Worm (Caenorhabditis elegans) whole organism, L1 larva: Measurements from ENCODE around the gene F49C5.7.
A peak's percentile ranks its signal among the peaks of the same experiment; 100 is the strongest.

Source experiments
- Y116A8C.19 ChIP-seq: sonication (generic microtip); optimal IDR thresholded peaks from 2 replicates; lab custom pipeline; 2016; ENCODE audit warnings: missing compliant biosample characterization, missing genetic modification characterization, borderline replicate concordance
- aha-1 ChIP-seq: fragments of 150-350 bp; optimal IDR thresholded peaks from 2 replicates; lab custom pipeline; 2014; ENCODE audit warnings: missing biosample characterization, missing genetic modification characterization
- aly-2 ChIP-seq: fragments of 150-350 bp; optimal IDR thresholded peaks from 2 replicates; lab custom pipeline; 2014; ENCODE audit warnings: missing biosample characterization, missing genetic modification characterization
- ama-1 ChIP-seq: fragments of 150-350 bp; optimal IDR thresholded peaks from 2 replicates; lab custom pipeline; 2014
- blmp-1 ChIP-seq: fragments of 150-350 bp; optimal IDR thresholded peaks from 2 replicates; lab custom pipeline; 2014; ENCODE audit warnings: missing biosample characterization, missing genetic modification characterization
- ceh-63 ChIP-seq: fragments of 200-800 bp; sonication (Bioruptor generic); optimal IDR thresholded peaks from 2 replicates; lab custom pipeline; 2018; ENCODE audit warnings: mild to moderate bottlenecking, missing genetic modification characterization, missing compliant biosample characterization
- ceh-82 ChIP-seq, 3 experiments: fragments of 150-350 bp in 1 of 3; sonication (generic microtip) in 2 of 3; optimal IDR thresholded peaks; 2 replicates each; lab custom pipeline; 2014 to 2017; ENCODE audit warnings: missing biosample characterization in 3 of 3, missing genetic modification characterization in 3 of 3
- ceh-88 ChIP-seq: fragments of 200-800 bp; sonication (Bioruptor generic); IDR thresholded peaks from 2 replicates; pipeline ENCODE4 v1.3.6; 2022; ENCODE audit warnings: missing genetic modification characterization, missing compliant biosample characterization
- ces-1 ChIP-seq: fragments of 150-350 bp; optimal IDR thresholded peaks from 2 replicates; lab custom pipeline; 2014; ENCODE audit warnings: missing biosample characterization, missing genetic modification reagents, missing genetic modification characterization
- dsc-1 ChIP-seq: sonication (generic microtip); optimal IDR thresholded peaks from 2 replicates; lab custom pipeline; 2016; ENCODE audit warnings: mild to moderate bottlenecking, missing genetic modification characterization, missing compliant biosample characterization
- egl-13 ChIP-seq: sonication (generic microtip); optimal IDR thresholded peaks from 2 replicates; lab custom pipeline; 2016; ENCODE audit warnings: missing genotype, missing genetic modification reagents, missing genetic modification characterization, missing compliant biosample characterization
- elt-2 ChIP-seq: sonication (generic microtip); optimal IDR thresholded peaks from 2 replicates; lab custom pipeline; 2016; ENCODE audit warnings: missing genetic modification characterization, mild to moderate bottlenecking, inconsistent platforms, missing compliant biosample characterization, missing genetic modification reagents
- fkh-4 ChIP-seq: sonication (generic microtip); optimal IDR thresholded peaks from 2 replicates; lab custom pipeline; 2016; ENCODE audit warnings: missing compliant biosample characterization, missing genetic modification characterization, borderline replicate concordance
- grh-1 ChIP-seq: fragments of 200-800 bp; sonication (Bioruptor generic); IDR thresholded peaks from 2 replicates; pipeline ENCODE4 v1.3.6; 2022; ENCODE audit warnings: missing genetic modification reagents, missing genetic modification characterization, missing compliant biosample characterization
- hlh-17 ChIP-seq: fragments of 200-800 bp; sonication (Bioruptor generic); optimal IDR thresholded peaks from 2 replicates; lab custom pipeline; 2018; ENCODE audit warnings: missing genetic modification characterization, mild to moderate bottlenecking, missing compliant biosample characterization, moderate library complexity, borderline replicate concordance
- hlh-4 ChIP-seq: sonication (generic microtip); optimal IDR thresholded peaks from 2 replicates; lab custom pipeline; 2016; ENCODE audit warnings: mild to moderate bottlenecking, missing genetic modification characterization, missing compliant biosample characterization
- hpl-2 ChIP-seq: fragments of 150-350 bp; optimal IDR thresholded peaks from 2 replicates; lab custom pipeline; 2014; ENCODE audit warnings: missing biosample characterization, missing genetic modification reagents, missing genetic modification characterization
- irx-1 ChIP-seq: sonication (generic microtip); optimal IDR thresholded peaks from 2 replicates; lab custom pipeline; 2016; ENCODE audit warnings: missing genetic modification characterization, missing compliant biosample characterization
- isw-1 ChIP-seq: fragments of 200-800 bp; sonication (Bioruptor generic); IDR thresholded peaks from 2 replicates; pipeline ENCODE4 v1.3.6; 2022; ENCODE audit warnings: missing genetic modification characterization, missing compliant biosample characterization
- jun-1 ChIP-seq: fragments of 150-350 bp; optimal IDR thresholded peaks from 2 replicates; lab custom pipeline; 2014; ENCODE audit warnings: missing biosample characterization, missing genetic modification reagents, missing genetic modification characterization
- lin-13 ChIP-seq: fragments of 150-350 bp; optimal IDR thresholded peaks from 2 replicates; lab custom pipeline; 2014; ENCODE audit warnings: missing biosample characterization, missing genetic modification reagents, missing genetic modification characterization
- lin-15B ChIP-seq: fragments of 150-350 bp; sonication (generic microtip); optimal IDR thresholded peaks from 3 replicates; lab custom pipeline; 2014; ENCODE audit warnings: missing biosample characterization, missing genetic modification characterization
- lin-39 ChIP-seq: fragments of 150-350 bp; optimal IDR thresholded peaks from 2 replicates; lab custom pipeline; 2014; ENCODE audit warnings: missing biosample characterization, missing genetic modification reagents, missing genetic modification characterization
- lir-3 ChIP-seq: sonication (generic microtip); optimal IDR thresholded peaks from 2 replicates; lab custom pipeline; 2016; ENCODE audit warnings: mild to moderate bottlenecking, missing genetic modification characterization, moderate library complexity, missing compliant biosample characterization; ENCODE audit not compliant: poor library complexity
- lsy-2 ChIP-seq, 2 experiments: fragments of 150-350 bp; optimal IDR thresholded peaks; 2 replicates each; lab custom pipeline; 2014; ENCODE audit warnings: missing biosample characterization in 2 of 2, missing genetic modification characterization in 2 of 2
- mab-9 ChIP-seq: fragments of 200-800 bp; sonication (Bioruptor generic); IDR thresholded peaks from 2 replicates; pipeline ENCODE4 v1.3.6; 2022; ENCODE audit warnings: missing genetic modification reagents, missing genetic modification characterization, missing compliant biosample characterization
- mdl-1 ChIP-seq, 2 experiments: fragments of 150-350 bp; optimal IDR thresholded peaks; 2 replicates each; lab custom pipeline; 2014 to 2017; ENCODE audit warnings: missing biosample characterization in 2 of 2, missing genetic modification characterization in 2 of 2, inconsistent platforms in 1 of 2
- nhr-12 ChIP-seq: sonication (generic microtip); optimal IDR thresholded peaks from 2 replicates; lab custom pipeline; 2017; ENCODE audit warnings: missing biosample characterization, missing genetic modification characterization
- nhr-19 ChIP-seq: fragments of 200-800 bp; sonication (Bioruptor generic); conservative IDR thresholded peaks from 2 replicates; pipeline ENCODE4 v1.3.6; 2022; ENCODE audit warnings: missing genetic modification characterization, missing compliant biosample characterization
- nhr-20 ChIP-seq: sonication (generic microtip); optimal IDR thresholded peaks from 2 replicates; lab custom pipeline; 2016; ENCODE audit warnings: mild to moderate bottlenecking, missing genetic modification characterization, missing compliant biosample characterization
- nhr-28 ChIP-seq: fragments of 150-350 bp; optimal IDR thresholded peaks from 2 replicates; lab custom pipeline; 2014; ENCODE audit warnings: missing biosample characterization, missing genetic modification characterization
- nhr-47 ChIP-seq: sonication (generic microtip); optimal IDR thresholded peaks from 2 replicates; lab custom pipeline; 2016; ENCODE audit warnings: mild to moderate bottlenecking, missing genetic modification characterization, moderate library complexity, missing compliant biosample characterization
- nhr-71 ChIP-seq: sonication (generic microtip); optimal IDR thresholded peaks from 2 replicates; lab custom pipeline; 2016; ENCODE audit warnings: mild to moderate bottlenecking, missing genetic modification characterization, moderate library complexity, missing compliant biosample characterization
- nhr-76 ChIP-seq: sonication (generic microtip); optimal IDR thresholded peaks from 2 replicates; lab custom pipeline; 2017; ENCODE audit warnings: missing biosample characterization, missing genetic modification characterization
- nhr-90 ChIP-seq: sonication (generic microtip); optimal IDR thresholded peaks from 2 replicates; lab custom pipeline; 2016; ENCODE audit warnings: mild to moderate bottlenecking, missing genetic modification characterization, missing compliant biosample characterization; ENCODE audit not compliant: poor library complexity
- pag-3 ChIP-seq: sonication (generic microtip); optimal IDR thresholded peaks from 2 replicates; lab custom pipeline; 2017; ENCODE audit warnings: missing genetic modification characterization, mild to moderate bottlenecking, missing compliant biosample characterization, antibody characterized with exemption, borderline replicate concordance; ENCODE audit not compliant: insufficient read depth
- pqm-1 ChIP-seq: sonication (generic microtip); optimal IDR thresholded peaks from 3 replicates; lab custom pipeline; 2017; ENCODE audit warnings: missing biosample characterization, missing genetic modification characterization
- sox-4 ChIP-seq: sonication (generic microtip); optimal IDR thresholded peaks from 2 replicates; lab custom pipeline; 2016; ENCODE audit warnings: missing genetic modification characterization, missing compliant biosample characterization
- sptf-1 ChIP-seq: fragments of 150-350 bp; optimal IDR thresholded peaks from 2 replicates; lab custom pipeline; 2014; ENCODE audit warnings: missing biosample characterization, missing genetic modification characterization
- sup-37 ChIP-seq: fragments of 200-800 bp; sonication (Bioruptor generic); optimal IDR thresholded peaks from 2 replicates; lab custom pipeline; 2018; ENCODE audit warnings: mild to moderate bottlenecking, missing genetic modification characterization, missing compliant biosample characterization
- tbx-2 ChIP-seq: sonication (generic microtip); optimal IDR thresholded peaks from 2 replicates; lab custom pipeline; 2016; ENCODE audit warnings: missing genetic modification characterization, missing compliant biosample characterization
- tlp-1 ChIP-seq: fragments of 150-350 bp; optimal IDR thresholded peaks from 2 replicates; lab custom pipeline; 2014; ENCODE audit warnings: missing biosample characterization, missing genetic modification characterization
- unc-130 ChIP-seq: fragments of 150-350 bp; optimal IDR thresholded peaks from 2 replicates; lab custom pipeline; 2017; ENCODE audit warnings: missing biosample characterization, missing genetic modification characterization, inconsistent platforms
- unc-62 ChIP-seq: fragments of 150-350 bp; optimal IDR thresholded peaks from 2 replicates; lab custom pipeline; 2014; ENCODE audit warnings: missing biosample characterization, missing genetic modification reagents, missing genetic modification characterization
- unc-86 ChIP-seq: sonication (generic microtip); optimal IDR thresholded peaks from 2 replicates; lab custom pipeline; 2016; ENCODE audit warnings: missing genetic modification characterization, missing compliant biosample characterization
- unc-98 ChIP-seq: fragments of 200-800 bp; sonication (Bioruptor generic); IDR thresholded peaks from 2 replicates; pipeline ENCODE4 v1.3.6; 2022; ENCODE audit warnings: missing genetic modification characterization, missing compliant biosample characterization
- vab-15 ChIP-seq: sonication (generic microtip); optimal IDR thresholded peaks from 2 replicates; lab custom pipeline; 2017; ENCODE audit warnings: missing genotype, mild to moderate bottlenecking, missing genetic modification characterization, missing compliant biosample characterization
- xbp-1 ChIP-seq: sonication (generic microtip); optimal IDR thresholded peaks from 2 replicates; lab custom pipeline; 2016; ENCODE audit warnings: missing genetic modification characterization, missing compliant biosample characterization
- zag-1 ChIP-seq: fragments of 150-350 bp; optimal IDR thresholded peaks from 2 replicates; lab custom pipeline; 2014; ENCODE audit warnings: missing biosample characterization, missing genetic modification characterization
- ztf-11 ChIP-seq, 2 experiments: sonication (generic microtip); optimal IDR thresholded peaks; 2 replicates each; lab custom pipeline; 2016 to 2017; ENCODE audit warnings: missing genetic modification characterization in 2 of 2, missing biosample characterization in 1 of 2, missing compliant biosample characterization in 1 of 2
- ztf-4 ChIP-seq: fragments of 150-350 bp; optimal IDR thresholded peaks from 2 replicates; lab custom pipeline; 2014; ENCODE audit warnings: missing biosample characterization, missing genetic modification characterization

Gene F49C5.7

ce11 chrII:12603667-12604621 is 38.0 kb downstream of the F49C5.7 start, which contains the start of the genes ceh-100 and lips-15:
Gene ceh-100, minus strand, starts transcription at chrII:12603680.
Gene lips-15, plus strand, starts transcription at chrII:12604386.
- TF ChIP-seq nhr-28 (tag; lab: Kevin White, UChicago), result no peak
- no peak for TF ChIP-seq isw-1 (GFP tag; lab: Robert Waterston, UW)
- no peak for TF ChIP-seq dsc-1
- no peak for TF ChIP-seq jun-1
- no peak for TF ChIP-seq ztf-4 (tag; lab: Kevin White, UChicago)
- no peak for TF ChIP-seq nhr-20 (tag; lab: Kevin White, UChicago)
- no peak for TF ChIP-seq aha-1
- no peak for TF ChIP-seq nhr-19
- TF ChIP-seq unc-62 (GFP tag; lab: Kevin White, UChicago), result no peak
- TF ChIP-seq ceh-82 (tag; optimal IDR thresholded peaks at IDR 0.05; lab: Kevin White, UChicago), result peak in 1 of 3 experiments; percentile 10
- no peak for TF ChIP-seq vab-15
- TF ChIP-seq nhr-71 (tag; lab: Kevin White, UChicago), result no peak
- TF ChIP-seq fkh-4, result no peak
- no peak for TF ChIP-seq nhr-12 (tag; lab: Kevin White, UChicago)
- TF ChIP-seq zag-1 (tag; lab: Kevin White, UChicago), result no peak
- TF ChIP-seq elt-2 (tag; lab: Kevin White, UChicago), result no peak
- TF ChIP-seq unc-98 (GFP tag; lab: Robert Waterston, UW), result no peak
- TF ChIP-seq tbx-2, result peak; percentile 8
- TF ChIP-seq nhr-47, result no peak
- TF ChIP-seq unc-86 (tag; lab: Kevin White, UChicago), result no peak
- no peak for TF ChIP-seq irx-1 (tag; lab: Kevin White, UChicago)
- TF ChIP-seq hlh-17 (GFP tag; lab: Kevin White, UChicago), result no peak
- no peak for TF ChIP-seq blmp-1 (tag; lab: Kevin White, UChicago)
- TF ChIP-seq Y116A8C.19 (tag; lab: Kevin White, UChicago), result no peak
- TF ChIP-seq ceh-88, result no peak
- TF ChIP-seq lsy-2 (tag; optimal IDR thresholded peaks at IDR 0.05; lab: Kevin White, UChicago), result peak; percentile 22 to 23
- no peak for TF ChIP-seq hlh-4 (tag; lab: Kevin White, UChicago)
- TF ChIP-seq tlp-1 (tag; lab: Kevin White, UChicago), result no peak
- peak; percentile 76 for TF ChIP-seq lin-15B (tag; lab: Kevin White, UChicago)
- no peak for TF ChIP-seq unc-130
- no peak for TF ChIP-seq nhr-90 (tag; lab: Kevin White, UChicago)
- TF ChIP-seq sptf-1 (tag; lab: Kevin White, UChicago), result no peak
- no peak for TF ChIP-seq xbp-1 (tag; lab: Kevin White, UChicago)
- no peak for TF ChIP-seq sox-4 (tag; lab: Kevin White, UChicago)
- TF ChIP-seq lin-13 (GFP tag; lab: Kevin White, UChicago), result peak; percentile 5
- no peak for TF ChIP-seq lir-3
- no peak for TF ChIP-seq mdl-1 (tag; optimal IDR thresholded peaks at IDR 0.05; lab: Kevin White, UChicago)
- no peak for TF ChIP-seq aly-2 (tag; lab: Kevin White, UChicago)
- TF ChIP-seq ztf-11 (tag; optimal IDR thresholded peaks at IDR 0.05; lab: Kevin White, UChicago), result no peak
- no peak for TF ChIP-seq ama-1 (lab: Kevin White, UChicago)
- TF ChIP-seq hpl-2, result no peak
- TF ChIP-seq egl-13 (tag; lab: Kevin White, UChicago), result no peak
- TF ChIP-seq pqm-1 (tag; lab: Kevin White, UChicago), result no peak
- no peak for TF ChIP-seq mab-9 (GFP tag; lab: Robert Waterston, UW)
- no peak for TF ChIP-seq sup-37
- no peak for TF ChIP-seq ces-1
- no peak for TF ChIP-seq nhr-76 (tag; lab: Kevin White, UChicago)
- TF ChIP-seq grh-1, result no peak
- TF ChIP-seq lin-39 (tag; lab: Kevin White, UChicago), result no peak
- TF ChIP-seq ceh-63 (GFP tag; lab: Kevin White, UChicago), result no peak
- TF ChIP-seq pag-3 (tag; lab: Kevin White, UChicago), result no peak
